Fruit fly (Drosophila melanogaster): ENCODE data around the gene vanin-like.

The vanin-like gene

DNA sequence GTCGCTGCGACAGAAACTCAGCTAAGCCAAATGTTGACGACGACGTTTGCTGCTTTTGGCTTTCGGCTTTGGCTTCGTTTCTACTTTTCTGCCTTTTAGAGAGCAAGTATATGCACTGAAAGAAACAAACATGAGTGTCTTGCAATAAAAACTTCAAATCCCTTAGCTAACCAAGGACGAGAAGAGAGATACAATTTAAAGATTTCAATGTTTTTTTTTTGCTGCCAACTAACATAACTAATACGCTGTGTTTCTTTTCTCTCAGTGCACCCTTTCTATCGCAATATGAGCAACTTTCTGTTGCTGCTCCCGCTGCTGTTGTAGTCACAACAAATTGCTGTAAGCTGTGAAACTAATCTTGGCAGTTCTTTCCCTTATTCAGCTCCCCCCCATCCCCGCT, 22.9 kb downstream of the vanin-like start (continued):
- TF ChIP-seq Atf6 (GFP tag; IDR thresholded peaks at IDR 0.05): peak; percentile 43; the same call in 1 of the 2 replicates
- peak; percentile 26 for TF ChIP-seq p53 (GFP tag; optimal IDR thresholded peaks at IDR 0.05)
- no peak for TF ChIP-seq CG6654 (GFP tag; optimal IDR thresholded peaks at IDR 0.05)
- TF ChIP-seq tgo (GFP tag; IDR thresholded peaks at IDR 0.05): peak; percentile 57; the same call in 2 of the 3 replicates
- no peak for TF ChIP-seq ato (GFP tag; IDR thresholded peaks at IDR 0.05; ENCODE audit: partially characterized antibody)
- no peak for TF ChIP-seq CG4730 (GFP tag; IDR thresholded peaks at IDR 0.05)
- TF ChIP-seq aop (GFP tag; IDR thresholded peaks at IDR 0.05): no peak
- TF ChIP-seq CG14710 (tag; optimal IDR thresholded peaks at IDR 0.05): no peak
- peak; percentile 44 for TF ChIP-seq CG3281 (GFP tag; optimal IDR thresholded peaks at IDR 0.05)
- TF ChIP-seq CG6683 (GFP tag; optimal IDR thresholded peaks at IDR 0.05): no peak
- TF ChIP-seq Hand (GFP tag; optimal IDR thresholded peaks at IDR 0.05): no peak
- no peak for TF ChIP-seq repo (GFP tag; optimal IDR thresholded peaks at IDR 0.05)
- TF ChIP-seq amos (GFP tag; IDR thresholded peaks at IDR 0.05; ENCODE audit: partially characterized antibody): no peak
- peak; percentile 12 for TF ChIP-seq Abd-B (GFP tag; optimal IDR thresholded peaks at IDR 0.05)
- TF ChIP-seq MBD-R2 (GFP tag; IDR thresholded peaks at IDR 0.05): peak; percentile 28; the same call in 1 of the 2 replicates
- no peak for TF ChIP-seq CG34224 (GFP tag; IDR thresholded peaks at IDR 0.05; ENCODE audit: partially characterized antibody)
- no peak for TF ChIP-seq CG1792 (GFP tag; optimal IDR thresholded peaks at IDR 0.05)
- no peak for TF ChIP-seq CG10321 (GFP tag; IDR thresholded peaks at IDR 0.05)
- TF ChIP-seq ase (GFP tag; IDR thresholded peaks at IDR 0.05): 0 out of 3 replicates have a peak, but pooled peaks have one; percentile 11
- TF ChIP-seq fd64A (GFP tag; optimal IDR thresholded peaks at IDR 0.05): no peak
- TF ChIP-seq CG9609 (GFP tag; optimal IDR thresholded peaks at IDR 0.05): peak; percentile 13
- no peak for TF ChIP-seq sr (GFP tag; IDR thresholded peaks at IDR 0.05)
- peak; percentile 47; the same call in 2 of the 3 replicates for TF ChIP-seq zfh1 (GFP tag; IDR thresholded peaks at IDR 0.05)
- no peak for TF ChIP-seq CG7271 (tag; optimal IDR thresholded peaks at IDR 0.05)
- TF ChIP-seq B-H1 (GFP tag; IDR thresholded peaks at IDR 0.05): peak; percentile 56
- no peak for TF ChIP-seq pros (GFP tag; optimal IDR thresholded peaks at IDR 0.05)
- peak; percentile 41 for TF ChIP-seq lilli (GFP tag; optimal IDR thresholded peaks at IDR 0.05)
- no peak for TF ChIP-seq pita (GFP tag; optimal IDR thresholded peaks at IDR 0.05)
- TF ChIP-seq BtbVII (GFP tag; optimal IDR thresholded peaks at IDR 0.05): no peak
- TF ChIP-seq esg (GFP tag; conservative IDR thresholded peaks at IDR 0.05): peak; percentile 52; the same call in 1 of the 2 replicates
- TF ChIP-seq Dfd (GFP tag; optimal IDR thresholded peaks at IDR 0.05): no peak
- TF ChIP-seq hb (GFP tag; IDR thresholded peaks at IDR 0.05; ENCODE audit: partially characterized antibody): no peak
- TF ChIP-seq Med (GFP tag): peak; percentile 88
- TF ChIP-seq CG10274 (GFP tag; optimal IDR thresholded peaks at IDR 0.05): no peak
- peak; percentile 3 for TF ChIP-seq CG33213 (GFP tag; optimal IDR thresholded peaks at IDR 0.05)
- no peak for TF ChIP-seq Poxn (GFP tag; IDR thresholded peaks at IDR 0.05)
- TF ChIP-seq Chrac-16 (GFP tag; optimal IDR thresholded peaks at IDR 0.05): peak; percentile 9
- no peak for TF ChIP-seq ro (GFP tag; IDR thresholded peaks at IDR 0.05)
- TF ChIP-seq CG17359 (tag; optimal IDR thresholded peaks at IDR 0.05): peak; percentile 52
- no peak for TF ChIP-seq Jarid2 (GFP tag; optimal IDR thresholded peaks at IDR 0.05)
- no peak for TF ChIP-seq CG30020 (tag; optimal IDR thresholded peaks at IDR 0.05)
- TF ChIP-seq CG4617 (GFP tag; optimal IDR thresholded peaks at IDR 0.05; ENCODE audit: borderline replicate concordance): no peak
- TF ChIP-seq Hmr (GFP tag; optimal IDR thresholded peaks at IDR 0.05): peak; percentile 19
- TF ChIP-seq CG8290 (GFP tag; optimal IDR thresholded peaks at IDR 0.05): no peak
- peak in 1 of 2 experiments; percentile 33 for TF ChIP-seq CG8290 (tag; optimal IDR thresholded peaks at IDR 0.05)
- TF ChIP-seq sima (GFP tag; optimal IDR thresholded peaks at IDR 0.05): no peak
- no peak for TF ChIP-seq CG11093 (GFP tag; IDR thresholded peaks at IDR 0.05)
- peak; percentile 6 for TF ChIP-seq CG18764 (GFP tag; optimal IDR thresholded peaks at IDR 0.05)
- no peak for TF ChIP-seq ara (GFP tag; IDR thresholded peaks at IDR 0.05)
- no peak for TF ChIP-seq ERR (GFP tag; optimal IDR thresholded peaks at IDR 0.05)
- no peak for TF ChIP-seq CG3065 (GFP tag; optimal IDR thresholded peaks at IDR 0.05)
- TF ChIP-seq trh (GFP tag; optimal IDR thresholded peaks at IDR 0.05): no peak
